Fruit fly (Drosophila melanogaster): ENCODE results near the gene SCCRO4.

Gene SCCRO4

dm6 chr3L:20295095-20295494 is 4.1 kb upstream of the SCCRO4 start, which contains the start of gene gogo:
TSS of gene gogo (minus strand) at chr3L:20295133.
- TF ChIP-seq CG4318 (GFP tag; optimal IDR thresholded peaks at IDR 0.05): no peak
- TF ChIP-seq CG7368 (GFP tag; optimal IDR thresholded peaks at IDR 0.05): peak; percentile 28

DNA sequence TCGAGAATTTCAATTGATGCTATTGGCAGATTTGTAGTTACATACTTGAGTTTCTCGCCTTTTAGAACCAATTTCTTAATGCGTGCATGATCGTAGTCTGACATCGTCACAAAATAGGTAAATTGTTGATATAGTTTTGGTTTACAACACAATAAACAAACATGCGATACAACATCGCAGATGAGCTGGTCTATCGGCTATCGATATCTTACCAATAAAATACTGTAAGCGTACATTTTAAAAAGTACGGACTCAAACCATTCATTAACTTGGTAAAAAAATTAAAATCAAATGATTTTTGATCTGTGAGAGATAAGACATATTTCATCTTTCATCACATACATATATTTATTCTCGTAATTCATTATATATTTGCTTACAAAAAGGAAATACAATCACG is 2.4 kb upstream of the SCCRO4 start, which contains the start of gene FRG1:
Gene FRG1 (minus strand): TSS at position 175 of the 400 bp plus-strand sequence.
- TF ChIP-seq dsx (GFP tag; optimal IDR thresholded peaks at IDR 0.05; ENCODE audit: poor library complexity, severe bottlenecking): no peak
- TF ChIP-seq Sox15 (GFP tag; optimal IDR thresholded peaks at IDR 0.05): no peak
- no peak for TF ChIP-seq ss (GFP tag; optimal IDR thresholded peaks at IDR 0.05)
- no peak for TF ChIP-seq salr (GFP tag; optimal IDR thresholded peaks at IDR 0.05)
- no peak for TF ChIP-seq CG6792 (GFP tag; optimal IDR thresholded peaks at IDR 0.05)
- no peak for TF ChIP-seq CG6163 (GFP tag; IDR thresholded peaks at IDR 0.05)

- no peak for TF ChIP-seq CG32006 (GFP tag; optimal IDR thresholded peaks at IDR 0.05)
- peak; percentile 80 for TF ChIP-seq eg (GFP tag; IDR thresholded peaks at IDR 0.05)
- TF ChIP-seq net (GFP tag; optimal IDR thresholded peaks at IDR 0.05): no peak
- peak; percentile 69 for TF ChIP-seq CG11902 (GFP tag; optimal IDR thresholded peaks at IDR 0.05)
- TF ChIP-seq Smox (GFP tag; optimal IDR thresholded peaks at IDR 0.05): peak; percentile 75
- no peak for TF ChIP-seq fkh (GFP tag; optimal IDR thresholded peaks at IDR 0.05)
- no peak for TF ChIP-seq Met (GFP tag; optimal IDR thresholded peaks at IDR 0.05)
- TF ChIP-seq topi (GFP tag; optimal IDR thresholded peaks at IDR 0.05): peak; percentile 74
- no peak for TF ChIP-seq fd59A (GFP tag; optimal IDR thresholded peaks at IDR 0.05)
- TF ChIP-seq CG9139 (GFP tag; optimal IDR thresholded peaks at IDR 0.05): no peak
- peak; percentile 83 for TF ChIP-seq CG10631 (GFP tag; optimal IDR thresholded peaks at IDR 0.05)
- no peak for TF ChIP-seq Sox14 (GFP tag; optimal IDR thresholded peaks at IDR 0.05)
- TF ChIP-seq ss (GFP tag; optimal IDR thresholded peaks at IDR 0.05): no peak
- peak; percentile 82 for TF ChIP-seq cyc (GFP tag; optimal IDR thresholded peaks at IDR 0.05)
- TF ChIP-seq achi (GFP tag; optimal IDR thresholded peaks at IDR 0.05): peak; percentile 70
- TF ChIP-seq CG11294 (GFP tag; IDR thresholded peaks at IDR 0.05): peak; percentile 58; the same call in 1 of the 2 replicates
- peak; percentile 62 for TF ChIP-seq Sox102F (GFP tag; optimal IDR thresholded peaks at IDR 0.05)
- TF ChIP-seq CG8319 (GFP tag; optimal IDR thresholded peaks at IDR 0.05): peak; percentile 15
- peak; percentile 46 for TF ChIP-seq CG6792 (GFP tag; optimal IDR thresholded peaks at IDR 0.05)
- no peak for TF ChIP-seq CG16779 (tag; optimal IDR thresholded peaks at IDR 0.05)
- peak; percentile 9 for TF ChIP-seq Eip93F (GFP tag; optimal IDR thresholded peaks at IDR 0.05)
- TF ChIP-seq CG4318 (GFP tag; optimal IDR thresholded peaks at IDR 0.05): no peak
- peak; percentile 70; the same call in 1 of the 2 replicates for TF ChIP-seq Gug (GFP tag; IDR thresholded peaks at IDR 0.05)
- no peak for TF ChIP-seq svp (GFP tag)
- no peak for TF ChIP-seq CG6854 (GFP tag; optimal IDR thresholded peaks at IDR 0.05)
- no peak for TF ChIP-seq Blimp-1 (GFP tag; optimal IDR thresholded peaks at IDR 0.05)
- TF ChIP-seq Lpt (GFP tag; optimal IDR thresholded peaks at IDR 0.05): peak; percentile 37
- no peak for TF ChIP-seq dac (GFP tag; optimal IDR thresholded peaks at IDR 0.05)
- no peak for TF ChIP-seq CG6808 (GFP tag; optimal IDR thresholded peaks at IDR 0.05)
- no peak for TF ChIP-seq CG1621 (tag; optimal IDR thresholded peaks at IDR 0.05)
- peak; percentile 50 for TF ChIP-seq Ets96B (tag; optimal IDR thresholded peaks at IDR 0.05)
- TF ChIP-seq CG10669 (GFP tag; optimal IDR thresholded peaks at IDR 0.05): no peak
- 0 out of 2 replicates have a peak, but pooled peaks have one; percentile 46 for TF ChIP-seq CG15336 (GFP tag; IDR thresholded peaks at IDR 0.05)
- TF ChIP-seq Hr4 (GFP tag; optimal IDR thresholded peaks at IDR 0.05): no peak
- peak; percentile 54; the same call in 2 of the 3 replicates for TF ChIP-seq CG8119 (GFP tag; IDR thresholded peaks at IDR 0.05)
- TF ChIP-seq Hr39 (GFP tag; optimal IDR thresholded peaks at IDR 0.05): peak; percentile 81
- peak; percentile 70 for TF ChIP-seq CG3032 (tag; optimal IDR thresholded peaks at IDR 0.05)
- no peak for TF ChIP-seq OdsH (GFP tag; optimal IDR thresholded peaks at IDR 0.05)
- TF ChIP-seq lz (GFP tag; optimal IDR thresholded peaks at IDR 0.05): peak; percentile 79
- peak; percentile 76 for TF ChIP-seq Sox15 (GFP tag; optimal IDR thresholded peaks at IDR 0.05)
- TF ChIP-seq CG6276 (GFP tag; optimal IDR thresholded peaks at IDR 0.05): no peak
- peak; percentile 82 for TF ChIP-seq pdm3 (GFP tag; optimal IDR thresholded peaks at IDR 0.05)
- no peak for TF ChIP-seq acj6 (GFP tag; optimal IDR thresholded peaks at IDR 0.05)
Observed at dm6 chr3L:20302081-20302630, 2.9 kb downstream of the SCCRO4 start, which contains the start of gene Pex23. TSS of gene Pex23 (minus strand) at chr3L:20302141.
